Worm (Caenorhabditis elegans) whole organism, L1 larva: ENCODE data around the gene M7.12.

Experiments
- C04F5.9 ChIP-seq: sonication (generic microtip); optimal IDR thresholded peaks from 2 replicates; lab custom pipeline; 2016; ENCODE audit warnings: missing genetic modification characterization, missing compliant biosample characterization
- C16A3.4 ChIP-seq: fragments of 150-350 bp; optimal IDR thresholded peaks from 2 replicates; lab custom pipeline; 2014; ENCODE audit warnings: missing biosample characterization, missing genetic modification characterization
- aha-1 ChIP-seq: fragments of 150-350 bp; optimal IDR thresholded peaks from 2 replicates; lab custom pipeline; 2014; ENCODE audit warnings: missing biosample characterization, missing genetic modification characterization
- ceh-63 ChIP-seq: fragments of 200-800 bp; sonication (Bioruptor generic); optimal IDR thresholded peaks from 2 replicates; lab custom pipeline; 2018; ENCODE audit warnings: mild to moderate bottlenecking, missing genetic modification characterization, missing compliant biosample characterization
- ceh-88 ChIP-seq: fragments of 200-800 bp; sonication (Bioruptor generic); IDR thresholded peaks from 2 replicates; pipeline ENCODE4 v1.3.6; 2022; ENCODE audit warnings: missing genetic modification characterization, missing compliant biosample characterization
- dpl-1 ChIP-seq, 3 experiments: fragments of 150-350 bp in 2 of 3; sonication (generic microtip) in 1 of 3; optimal IDR thresholded peaks; 2 replicates each; lab custom pipeline; 2014 to 2017; ENCODE audit warnings: missing biosample characterization in 3 of 3, missing genetic modification characterization in 3 of 3, missing genetic modification reagents in 3 of 3
- efl-1 ChIP-seq, 4 experiments: fragments of 150-350 bp; optimal IDR thresholded peaks in 3 of 4; peaks in 1 of 4; 1 replicate in 1 of 4; 2 replicates in 3 of 4; lab custom pipeline; 2014; ENCODE audit warnings: missing biosample characterization in 2 of 4, missing genetic modification characterization in 2 of 4, missing genetic modification reagents in 2 of 4
- efl-3 ChIP-seq: fragments of 200-800 bp; sonication (Bioruptor generic); optimal IDR thresholded peaks from 2 replicates; lab custom pipeline; 2018; ENCODE audit warnings: mild to moderate bottlenecking, missing genetic modification characterization, missing compliant biosample characterization
- egl-13 ChIP-seq: sonication (generic microtip); optimal IDR thresholded peaks from 2 replicates; lab custom pipeline; 2016; ENCODE audit warnings: missing genotype, missing genetic modification reagents, missing genetic modification characterization, missing compliant biosample characterization
- elt-2 ChIP-seq: sonication (generic microtip); optimal IDR thresholded peaks from 2 replicates; lab custom pipeline; 2016; ENCODE audit warnings: missing genetic modification characterization, mild to moderate bottlenecking, inconsistent platforms, missing compliant biosample characterization, missing genetic modification reagents
- ets-5 ChIP-seq: fragments of 200-800 bp; sonication (Bioruptor generic); IDR thresholded peaks from 2 replicates; pipeline ENCODE4 v1.3.6; 2022; ENCODE audit warnings: missing genetic modification characterization, missing compliant biosample characterization
- fkh-4 ChIP-seq: sonication (generic microtip); optimal IDR thresholded peaks from 2 replicates; lab custom pipeline; 2016; ENCODE audit warnings: missing compliant biosample characterization, missing genetic modification characterization, borderline replicate concordance
- fos-1 ChIP-seq: fragments of 150-350 bp; optimal IDR thresholded peaks from 2 replicates; lab custom pipeline; 2014; ENCODE audit warnings: missing biosample characterization, missing genetic modification characterization
- lin-13 ChIP-seq: fragments of 150-350 bp; optimal IDR thresholded peaks from 2 replicates; lab custom pipeline; 2014; ENCODE audit warnings: missing biosample characterization, missing genetic modification reagents, missing genetic modification characterization
- lin-14 ChIP-seq: fragments of 200-800 bp; sonication (Bioruptor generic); optimal IDR thresholded peaks from 2 replicates; lab custom pipeline; 2018; ENCODE audit warnings: mild to moderate bottlenecking, missing genetic modification characterization, moderate library complexity, missing compliant biosample characterization
- lin-15B ChIP-seq: fragments of 150-350 bp; sonication (generic microtip); optimal IDR thresholded peaks from 3 replicates; lab custom pipeline; 2014; ENCODE audit warnings: missing biosample characterization, missing genetic modification characterization
- lin-39 ChIP-seq: fragments of 150-350 bp; optimal IDR thresholded peaks from 2 replicates; lab custom pipeline; 2014; ENCODE audit warnings: missing biosample characterization, missing genetic modification reagents, missing genetic modification characterization
- lir-3 ChIP-seq: sonication (generic microtip); optimal IDR thresholded peaks from 2 replicates; lab custom pipeline; 2016; ENCODE audit warnings: mild to moderate bottlenecking, missing genetic modification characterization, moderate library complexity, missing compliant biosample characterization; ENCODE audit not compliant: poor library complexity
- mdl-1 ChIP-seq, 2 experiments: fragments of 150-350 bp; optimal IDR thresholded peaks; 2 replicates each; lab custom pipeline; 2014 to 2017; ENCODE audit warnings: missing biosample characterization in 2 of 2, missing genetic modification characterization in 2 of 2, inconsistent platforms in 1 of 2
- mep-1 ChIP-seq: fragments of 150-350 bp; optimal IDR thresholded peaks from 2 replicates; lab custom pipeline; 2014; ENCODE audit warnings: missing biosample characterization, missing genetic modification characterization
- nhr-11 ChIP-seq: fragments of 150-350 bp; optimal IDR thresholded peaks from 2 replicates; lab custom pipeline; 2014; ENCODE audit warnings: missing biosample characterization, missing genetic modification characterization
- nhr-19 ChIP-seq: fragments of 200-800 bp; sonication (Bioruptor generic); conservative IDR thresholded peaks from 2 replicates; pipeline ENCODE4 v1.3.6; 2022; ENCODE audit warnings: missing genetic modification characterization, missing compliant biosample characterization
- nhr-20 ChIP-seq: sonication (generic microtip); optimal IDR thresholded peaks from 2 replicates; lab custom pipeline; 2016; ENCODE audit warnings: mild to moderate bottlenecking, missing genetic modification characterization, missing compliant biosample characterization
- nhr-237 ChIP-seq: fragments of 150-350 bp; optimal IDR thresholded peaks from 2 replicates; lab custom pipeline; 2014; ENCODE audit warnings: missing biosample characterization, missing genetic modification characterization
- nhr-28 ChIP-seq: fragments of 150-350 bp; optimal IDR thresholded peaks from 2 replicates; lab custom pipeline; 2014; ENCODE audit warnings: missing biosample characterization, missing genetic modification characterization
- nhr-85 ChIP-seq: sonication (generic microtip); peaks from one replicate; lab custom pipeline; 2016; ENCODE audit warnings: missing genetic modification characterization, inconsistent platforms, missing compliant biosample characterization
- nhr-90 ChIP-seq: sonication (generic microtip); optimal IDR thresholded peaks from 2 replicates; lab custom pipeline; 2016; ENCODE audit warnings: mild to moderate bottlenecking, missing genetic modification characterization, missing compliant biosample characterization; ENCODE audit not compliant: poor library complexity
- pag-3 ChIP-seq: sonication (generic microtip); optimal IDR thresholded peaks from 2 replicates; lab custom pipeline; 2017; ENCODE audit warnings: missing genetic modification characterization, mild to moderate bottlenecking, missing compliant biosample characterization, antibody characterized with exemption, borderline replicate concordance; ENCODE audit not compliant: insufficient read depth
- pax-3 ChIP-seq: fragments of 200-800 bp; sonication (Bioruptor generic); optimal IDR thresholded peaks from 2 replicates; lab custom pipeline; 2018; ENCODE audit warnings: mild to moderate bottlenecking, missing genetic modification characterization, moderate library complexity, missing compliant biosample characterization
- rnt-1 ChIP-seq: sonication (generic microtip); optimal IDR thresholded peaks from 2 replicates; lab custom pipeline; 2016; ENCODE audit warnings: mild to moderate bottlenecking, missing genetic modification characterization, moderate library complexity, missing compliant biosample characterization
- snu-23 ChIP-seq: sonication (generic microtip); optimal IDR thresholded peaks from 2 replicates; lab custom pipeline; 2016; ENCODE audit warnings: missing genetic modification characterization, missing compliant biosample characterization
- sox-4 ChIP-seq: sonication (generic microtip); optimal IDR thresholded peaks from 2 replicates; lab custom pipeline; 2016; ENCODE audit warnings: missing genetic modification characterization, missing compliant biosample characterization
- sup-37 ChIP-seq: fragments of 200-800 bp; sonication (Bioruptor generic); optimal IDR thresholded peaks from 2 replicates; lab custom pipeline; 2018; ENCODE audit warnings: mild to moderate bottlenecking, missing genetic modification characterization, missing compliant biosample characterization
- swsn-7 ChIP-seq: sonication (generic microtip); optimal IDR thresholded peaks from 2 replicates; lab custom pipeline; 2016; ENCODE audit warnings: missing genetic modification characterization, missing compliant biosample characterization
- tbx-2 ChIP-seq: sonication (generic microtip); optimal IDR thresholded peaks from 2 replicates; lab custom pipeline; 2016; ENCODE audit warnings: missing genetic modification characterization, missing compliant biosample characterization
- unc-130 ChIP-seq: fragments of 150-350 bp; optimal IDR thresholded peaks from 2 replicates; lab custom pipeline; 2017; ENCODE audit warnings: missing biosample characterization, missing genetic modification characterization, inconsistent platforms
- unc-30 ChIP-seq: sonication (generic microtip); optimal IDR thresholded peaks from 2 replicates; lab custom pipeline; 2017; ENCODE audit warnings: missing biosample characterization, missing genetic modification characterization
- unc-62 ChIP-seq: fragments of 150-350 bp; optimal IDR thresholded peaks from 2 replicates; lab custom pipeline; 2014; ENCODE audit warnings: missing biosample characterization, missing genetic modification reagents, missing genetic modification characterization
- unc-86 ChIP-seq: sonication (generic microtip); optimal IDR thresholded peaks from 2 replicates; lab custom pipeline; 2016; ENCODE audit warnings: missing genetic modification characterization, missing compliant biosample characterization
- unc-98 ChIP-seq: fragments of 200-800 bp; sonication (Bioruptor generic); IDR thresholded peaks from 2 replicates; pipeline ENCODE4 v1.3.6; 2022; ENCODE audit warnings: missing genetic modification characterization, missing compliant biosample characterization
- xbp-1 ChIP-seq: sonication (generic microtip); optimal IDR thresholded peaks from 2 replicates; lab custom pipeline; 2016; ENCODE audit warnings: missing genetic modification characterization, missing compliant biosample characterization
- zag-1 ChIP-seq: fragments of 150-350 bp; optimal IDR thresholded peaks from 2 replicates; lab custom pipeline; 2014; ENCODE audit warnings: missing biosample characterization, missing genetic modification characterization
- ztf-11 ChIP-seq, 2 experiments: sonication (generic microtip); optimal IDR thresholded peaks; 2 replicates each; lab custom pipeline; 2016 to 2017; ENCODE audit warnings: missing genetic modification characterization in 2 of 2, missing biosample characterization in 1 of 2, missing compliant biosample characterization in 1 of 2
- ztf-4 ChIP-seq: fragments of 150-350 bp; optimal IDR thresholded peaks from 2 replicates; lab custom pipeline; 2014; ENCODE audit warnings: missing biosample characterization, missing genetic modification characterization

M7.12 gene

DNA sequence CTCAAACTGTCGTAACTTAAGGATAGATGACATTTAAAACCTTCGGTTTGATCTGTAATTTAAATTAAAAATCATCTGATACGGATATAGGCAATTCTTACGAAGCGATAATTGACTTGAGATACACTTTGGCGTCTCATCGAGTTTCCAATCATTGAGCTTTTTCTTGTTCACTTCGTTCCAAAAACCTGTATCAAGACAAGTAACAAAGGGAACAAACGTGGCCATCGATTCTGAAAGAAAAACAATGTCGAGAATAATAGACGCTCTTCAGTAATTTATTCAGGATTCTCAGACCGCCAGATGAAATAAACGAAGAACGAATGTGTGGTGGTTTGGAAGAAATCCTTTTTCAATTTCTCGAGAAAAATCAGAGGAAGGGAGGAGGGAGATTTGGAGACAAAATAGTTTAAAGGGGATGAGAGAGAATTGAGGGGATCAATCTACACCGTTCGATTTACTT is 16.9 kb downstream of the M7.12 start, which contains the start of gene atg-7 (continued):
- TF ChIP-seq pax-3, result no peak
- TF ChIP-seq efl-1 (optimal IDR thresholded peaks at IDR 0.05; lab: Kevin White, UChicago), result peak; percentile 6 to 7
- peak in 1 of 2 experiments; percentile 67 for TF ChIP-seq efl-1 (GFP tag; optimal IDR thresholded peaks at IDR 0.05 in 1 of 2; lab: Kevin White, UChicago)
- no peak for TF ChIP-seq ceh-63 (GFP tag; lab: Kevin White, UChicago)
- TF ChIP-seq, all 84 proteins: peak for 13

- TF ChIP-seq tbx-2 (tag; lab: Kevin White, UChicago) (no peak), lin-13 (GFP tag; lab: Kevin White, UChicago) (no peak), nhr-28 (tag; lab: Kevin White, UChicago) (no peak), efl-1 (optimal IDR thresholded peaks at IDR 0.05; lab: Kevin White, UChicago) (no peak), efl-1 (GFP tag; optimal IDR thresholded peaks at IDR 0.05 in 1 of 2; lab: Kevin White, UChicago) (no peak), xbp-1 (tag; lab: Kevin White, UChicago) (no peak), unc-130 (tag; lab: Kevin White, UChicago) (no peak), ets-5 (GFP tag; lab: Robert Waterston, UW) (no peak), unc-86 (no peak)
- TF ChIP-seq, all 84 proteins: peak for 0
These were observed 19.3 kb downstream of the M7.12 start, which contains the start of gene Y5F2A.4 for ce11 chrIV:11078482-11078881. TSS of gene Y5F2A.4 (minus strand) at chrIV:11078582.

DNA sequence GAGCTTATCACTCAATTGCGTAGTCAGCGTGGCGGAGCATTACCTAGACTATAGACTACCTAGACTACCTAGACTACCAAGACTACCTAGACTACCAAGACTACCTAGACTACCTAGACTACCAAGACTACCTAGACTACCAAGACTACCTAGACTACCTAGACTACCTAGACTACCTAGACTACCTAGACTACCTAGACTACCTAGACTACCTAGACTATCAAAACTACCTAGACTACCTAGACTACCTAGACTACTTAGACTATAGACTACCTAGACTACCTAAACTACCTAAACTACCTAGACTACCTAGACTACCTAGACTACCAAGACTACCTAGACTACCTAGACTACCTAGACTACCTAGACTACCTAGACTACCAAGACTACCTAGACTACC is 26.9 kb downstream of the M7.12 start:
- TF ChIP-seq lir-3 (tag; lab: Kevin White, UChicago), result peak; percentile 57
- TF ChIP-seq nhr-237 (tag; lab: Kevin White, UChicago), result peak; percentile 68
- peak; percentile 71 for TF ChIP-seq rnt-1 (tag; lab: Kevin White, UChicago)

- TF ChIP-seq nhr-90 (tag; lab: Kevin White, UChicago) (no peak), lir-3 (tag; lab: Kevin White, UChicago) (peak; percentile 60), nhr-11 (tag; lab: Kevin White, UChicago) (peak; percentile 83), aha-1 (no peak), dpl-1 (GFP tag; optimal IDR thresholded peaks at IDR 0.05; lab: Kevin White, UChicago) (peak in 1 of 3 experiments; percentile 3), nhr-85 (tag; lab: Kevin White, UChicago) (peak; percentile 39), swsn-7 (tag; lab: Kevin White, UChicago) (peak; percentile 51), unc-98 (GFP tag; lab: Robert Waterston, UW) (peak; percentile 44; the same call in 1 of the 2 replicates), mdl-1 (tag; optimal IDR thresholded peaks at IDR 0.05; lab: Kevin White, UChicago) (peak in 1 of 2 experiments; percentile 0), elt-2 (no peak), lin-15B (tag; lab: Kevin White, UChicago) (no peak), efl-3 (GFP tag; lab: Kevin White, UChicago) (no peak), fos-1 (tag; lab: Kevin White, UChicago) (peak; percentile 33), lin-13 (GFP tag; lab: Kevin White, UChicago) (peak; percentile 46), egl-13 (no peak), mep-1 (tag; lab: Kevin White, UChicago) (peak; percentile 8), tbx-2 (tag; lab: Kevin White, UChicago) (peak; percentile 57), fkh-4 (no peak), snu-23 (peak; percentile 64), C04F5.9 (tag; lab: Kevin White, UChicago) (peak; percentile 18), lin-14 (GFP tag; lab: Kevin White, UChicago) (peak; percentile 90), ztf-4 (peak; percentile 69), lin-39 (tag; lab: Kevin White, UChicago) (peak; percentile 96), ceh-88 (GFP tag; lab: Robert Waterston, UW) (no peak), ztf-11 (tag; optimal IDR thresholded peaks at IDR 0.05; lab: Kevin White, UChicago) (no peak), efl-1 (optimal IDR thresholded peaks at IDR 0.05; lab: Kevin White, UChicago) (peak; percentile 15 to 44), efl-1 (GFP tag; optimal IDR thresholded peaks at IDR 0.05 in 1 of 2; lab: Kevin White, UChicago) (peak in 1 of 2 experiments; percentile 65), pag-3 (tag; lab: Kevin White, UChicago) (no peak), zag-1 (tag; lab: Kevin White, UChicago) (no peak), sox-4 (tag; lab: Kevin White, UChicago) (no peak), nhr-20 (tag; lab: Kevin White, UChicago) (peak; percentile 66), rnt-1 (tag; lab: Kevin White, UChicago) (peak; percentile 82), unc-62 (GFP tag; lab: Kevin White, UChicago) (peak; percentile 61), nhr-19 (GFP tag; lab: Robert Waterston, UW) (peak; percentile 88), sup-37 (GFP tag; lab: Kevin White, UChicago) (no peak), unc-30 (tag; lab: Kevin White, UChicago) (no peak), xbp-1 (tag; lab: Kevin White, UChicago) (peak; percentile 35), C16A3.4 (peak; percentile 27)
These were observed 29.5 kb downstream of the M7.12 start for ce11 chrIV:11068314-11068713.
